Worm (Caenorhabditis elegans) whole organism, L4 larva: Measurements from ENCODE around the gene srlf-11.
A peak's percentile ranks its signal among the peaks of the same experiment; 100 is the strongest.

Source experiments
- D1046.2 ChIP-seq: fragments of 200-800 bp; sonication (Bioruptor generic); IDR thresholded peaks from 2 replicates; pipeline ENCODE4 v1.3.6; 2022; ENCODE audit warnings: missing genetic modification characterization, missing compliant biosample characterization
- F10B5.3 ChIP-seq: sonication (generic microtip); optimal IDR thresholded peaks from 2 replicates; lab custom pipeline; 2016; ENCODE audit warnings: mild to moderate bottlenecking, missing genetic modification characterization, missing compliant biosample characterization
- F49E8.2 ChIP-seq: sonication (generic microtip); optimal IDR thresholded peaks from 2 replicates; lab custom pipeline; 2016; ENCODE audit warnings: missing compliant biosample characterization, mild to moderate bottlenecking, missing genetic modification characterization, borderline replicate concordance
- T20F7.1 ChIP-seq: fragments of 200-800 bp; sonication (Bioruptor generic); optimal IDR thresholded peaks from 2 replicates; lab custom pipeline; 2018; ENCODE audit warnings: mild to moderate bottlenecking, missing genetic modification characterization, missing compliant biosample characterization
- T26A8.4 ChIP-seq: fragments of 200-800 bp; sonication (Bioruptor generic); IDR thresholded peaks from 2 replicates; pipeline ENCODE4 v1.3.6; 2022; ENCODE audit warnings: missing genetic modification characterization, missing compliant biosample characterization
- Y105C5A.15 ChIP-seq: fragments of 200-800 bp; sonication (Bioruptor generic); IDR thresholded peaks from 2 replicates; pipeline ENCODE4 v1.3.6; 2022; ENCODE audit warnings: missing genetic modification characterization, missing compliant biosample characterization
- Y5F2A.4 ChIP-seq: fragments of 200-800 bp; sonication (Bioruptor generic); optimal IDR thresholded peaks from 2 replicates; lab custom pipeline; 2018; ENCODE audit warnings: mild to moderate bottlenecking, missing genetic modification characterization, missing compliant biosample characterization
- aha-1 ChIP-seq: fragments of 150-350 bp; peaks from one replicate; lab custom pipeline; 2014; ENCODE audit warnings: missing biosample characterization, missing genetic modification characterization
- arid-1 ChIP-seq: fragments of 200-800 bp; sonication (Bioruptor generic); conservative IDR thresholded peaks from 2 replicates; pipeline ENCODE4 v1.3.6; 2022; ENCODE audit warnings: missing genetic modification reagents, missing genetic modification characterization, missing compliant biosample characterization
- attf-4 ChIP-seq: sonication (generic microtip); optimal IDR thresholded peaks from 3 replicates; lab custom pipeline; 2017; ENCODE audit warnings: missing biosample characterization, missing genetic modification characterization
- ceh-62 ChIP-seq: sonication (generic microtip); optimal IDR thresholded peaks from 2 replicates; lab custom pipeline; 2017; ENCODE audit warnings: missing biosample characterization, missing genetic modification characterization
- ctbp-1 ChIP-seq: fragments of 200-800 bp; sonication (Bioruptor generic); IDR thresholded peaks from 2 replicates; pipeline ENCODE4 v1.3.6; 2022; ENCODE audit warnings: missing genetic modification reagents, missing genetic modification characterization, missing compliant biosample characterization
- daf-12 ChIP-seq: fragments of 150-350 bp; optimal IDR thresholded peaks from 2 replicates; lab custom pipeline; 2014; ENCODE audit warnings: missing biosample characterization, missing genetic modification reagents, missing genetic modification characterization
- daf-8 ChIP-seq: fragments of 200-800 bp; sonication (Bioruptor generic); IDR thresholded peaks from 2 replicates; pipeline ENCODE4 v1.3.6; 2022; ENCODE audit warnings: missing genetic modification characterization, missing compliant biosample characterization
- dmd-6 ChIP-seq: fragments of 200-800 bp; sonication (Bioruptor generic); IDR thresholded peaks from 2 replicates; pipeline ENCODE4 v1.3.6; 2022; ENCODE audit warnings: missing genetic modification reagents, missing genetic modification characterization, missing compliant biosample characterization
- dmd-8 ChIP-seq: fragments of 200-800 bp; sonication (Bioruptor generic); IDR thresholded peaks from 2 replicates; pipeline ENCODE4 v1.3.6; 2022; ENCODE audit warnings: missing genetic modification characterization, missing compliant biosample characterization
- dmd-9 ChIP-seq: fragments of 200-800 bp; sonication (Bioruptor generic); IDR thresholded peaks from 2 replicates; pipeline ENCODE4 v1.3.6; 2022; ENCODE audit warnings: missing genetic modification reagents, missing genetic modification characterization, missing compliant biosample characterization
- fos-1 ChIP-seq: fragments of 150-350 bp; optimal IDR thresholded peaks from 2 replicates; lab custom pipeline; 2014; ENCODE audit warnings: missing biosample characterization, missing genetic modification characterization
- hif-1 ChIP-seq, 2 experiments: sonication (generic microtip); optimal IDR thresholded peaks; 2 replicates each; lab custom pipeline; 2016 to 2017; ENCODE audit warnings: missing compliant biosample characterization in 2 of 2, missing genetic modification characterization in 2 of 2, missing genetic modification reagents in 2 of 2, missing genotype in 2 of 2, mild to moderate bottlenecking in 1 of 2
- hlh-11 ChIP-seq: fragments of 200-800 bp; sonication (Bioruptor generic); optimal IDR thresholded peaks from 2 replicates; lab custom pipeline; 2018; ENCODE audit warnings: mild to moderate bottlenecking, missing genetic modification characterization, missing compliant biosample characterization
- lin-1 ChIP-seq: fragments of 200-800 bp; sonication (Bioruptor generic); IDR thresholded peaks from 2 replicates; pipeline ENCODE4 v1.3.6; 2022; ENCODE audit warnings: missing genetic modification reagents, missing genetic modification characterization, missing compliant biosample characterization
- lin-13 ChIP-seq: fragments of 150-350 bp; optimal IDR thresholded peaks from 2 replicates; lab custom pipeline; 2014; ENCODE audit warnings: missing biosample characterization, missing genetic modification reagents, missing genetic modification characterization
- lin-29 ChIP-seq: fragments of 200-800 bp; sonication (Bioruptor generic); IDR thresholded peaks from 2 replicates; pipeline ENCODE4 v1.3.6; 2022; ENCODE audit warnings: missing genetic modification reagents, missing genetic modification characterization, missing compliant biosample characterization
- lin-38 ChIP-seq: fragments of 200-800 bp; sonication (Bioruptor generic); IDR thresholded peaks from 2 replicates; pipeline ENCODE4 v1.3.6; 2022; ENCODE audit warnings: missing genetic modification reagents, missing genetic modification characterization, missing compliant biosample characterization
- lsy-2 ChIP-seq, 2 experiments: fragments of 150-350 bp in 1 of 2; sonication (generic microtip) in 1 of 2; optimal IDR thresholded peaks; 2 replicates each; lab custom pipeline; 2014 to 2017; ENCODE audit warnings: missing biosample characterization in 2 of 2, missing genetic modification characterization in 2 of 2
- madf-5 ChIP-seq, 2 experiments: fragments of 200-800 bp; sonication (Bioruptor generic); IDR thresholded peaks; 2 replicates each; pipeline ENCODE4 v1.3.6; 2022; ENCODE audit warnings: missing compliant biosample characterization in 2 of 2, missing genetic modification characterization in 2 of 2
- mdl-1 ChIP-seq, 2 experiments: fragments of 150-350 bp in 1 of 2; sonication (generic microtip) in 1 of 2; optimal IDR thresholded peaks; 2 replicates each; lab custom pipeline; 2014 to 2017; ENCODE audit warnings: missing biosample characterization in 2 of 2, missing genetic modification characterization in 2 of 2
- mdt-29 ChIP-seq: fragments of 200-800 bp; sonication (Bioruptor generic); IDR thresholded peaks from 2 replicates; pipeline ENCODE4 v1.3.6; 2022; ENCODE audit warnings: missing genetic modification reagents, missing genetic modification characterization, missing compliant biosample characterization
- mep-1 ChIP-seq: fragments of 150-350 bp; sonication (generic microtip); optimal IDR thresholded peaks from 3 replicates; lab custom pipeline; 2014; ENCODE audit warnings: missing biosample characterization, missing genetic modification characterization
- mxl-2 ChIP-seq: fragments of 200-800 bp; sonication (Bioruptor generic); conservative IDR thresholded peaks from 2 replicates; pipeline ENCODE4 v1.3.6; 2022; ENCODE audit warnings: missing genetic modification reagents, missing genetic modification characterization, missing compliant biosample characterization
- nhr-10 ChIP-seq: fragments of 150-350 bp; optimal IDR thresholded peaks from 2 replicates; lab custom pipeline; 2014; ENCODE audit warnings: missing biosample characterization, missing genetic modification characterization
- nhr-111 ChIP-seq: fragments of 200-800 bp; sonication (Bioruptor generic); optimal IDR thresholded peaks from 2 replicates; lab custom pipeline; 2018; ENCODE audit warnings: mild to moderate bottlenecking, missing genetic modification characterization, missing compliant biosample characterization
- nhr-25 ChIP-seq: sonication (generic microtip); optimal IDR thresholded peaks from 2 replicates; lab custom pipeline; 2017; ENCODE audit warnings: missing genetic modification characterization, mild to moderate bottlenecking, missing compliant biosample characterization, antibody characterized with exemption, moderate library complexity, borderline replicate concordance; ENCODE audit not compliant: insufficient read depth
- nhr-42 ChIP-seq: fragments of 200-800 bp; sonication (Bioruptor generic); IDR thresholded peaks from 2 replicates; pipeline ENCODE4 v1.3.6; 2022; ENCODE audit warnings: missing genetic modification characterization, missing compliant biosample characterization
- nhr-48 ChIP-seq: sonication (generic microtip); optimal IDR thresholded peaks from 2 replicates; lab custom pipeline; 2016; ENCODE audit warnings: mild to moderate bottlenecking, missing genetic modification characterization, missing compliant biosample characterization
- nhr-6 ChIP-seq: fragments of 150-350 bp; optimal IDR thresholded peaks from 2 replicates; lab custom pipeline; 2014; ENCODE audit warnings: missing biosample characterization, missing genetic modification characterization
- nhr-77 ChIP-seq: fragments of 150-350 bp; optimal IDR thresholded peaks from 2 replicates; lab custom pipeline; 2014; ENCODE audit warnings: missing biosample characterization, missing genetic modification characterization
- sdz-12 ChIP-seq: fragments of 200-800 bp; sonication (Bioruptor generic); optimal IDR thresholded peaks from 2 replicates; lab custom pipeline; 2018; ENCODE audit warnings: mild to moderate bottlenecking, missing genetic modification characterization, missing compliant biosample characterization
- set-16 ChIP-seq: fragments of 200-800 bp; sonication (Bioruptor generic); IDR thresholded peaks from 2 replicates; pipeline ENCODE4 v1.3.6; 2022; ENCODE audit warnings: missing genetic modification reagents, missing genetic modification characterization, missing compliant biosample characterization
- skn-1 ChIP-seq: fragments of 150-350 bp; optimal IDR thresholded peaks from 2 replicates; lab custom pipeline; 2014; ENCODE audit warnings: missing biosample characterization, missing genetic modification characterization
- spr-3 ChIP-seq: fragments of 200-800 bp; sonication (Bioruptor generic); optimal IDR thresholded peaks from 2 replicates; lab custom pipeline; 2018; ENCODE audit warnings: mild to moderate bottlenecking, missing genetic modification characterization, missing compliant biosample characterization
- tra-1 ChIP-seq: fragments of 200-800 bp; sonication (Bioruptor generic); IDR thresholded peaks from 2 replicates; pipeline ENCODE4 v1.3.6; 2022; ENCODE audit warnings: missing genetic modification reagents, missing genetic modification characterization, missing compliant biosample characterization
- unc-62 ChIP-seq, 3 experiments: fragments of 150-350 bp in 1 of 3; sonication (generic microtip); optimal IDR thresholded peaks in 2 of 3; peaks in 1 of 3; 1 replicate in 1 of 3; 2 replicates in 2 of 3; lab custom pipeline; 2014 to 2017; ENCODE audit warnings: missing biosample characterization in 3 of 3, missing genetic modification characterization in 3 of 3, missing genetic modification reagents in 3 of 3, missing genotype in 1 of 3
- vab-7 ChIP-seq: fragments of 200-800 bp; sonication (Bioruptor generic); IDR thresholded peaks from 2 replicates; pipeline ENCODE4 v1.3.6; 2022; ENCODE audit warnings: missing genetic modification reagents, missing genetic modification characterization, missing compliant biosample characterization
- zfp-2 ChIP-seq: sonication (generic microtip); optimal IDR thresholded peaks from 2 replicates; lab custom pipeline; 2016; ENCODE audit warnings: mild to moderate bottlenecking, missing genetic modification characterization, missing compliant biosample characterization
- zfp-3 ChIP-seq: fragments of 200-800 bp; sonication (Bioruptor generic); conservative IDR thresholded peaks from 2 replicates; pipeline ENCODE4 v1.3.6; 2022; ENCODE audit warnings: missing genetic modification reagents, missing genetic modification characterization, missing compliant biosample characterization

The srlf-11 gene

DNA sequence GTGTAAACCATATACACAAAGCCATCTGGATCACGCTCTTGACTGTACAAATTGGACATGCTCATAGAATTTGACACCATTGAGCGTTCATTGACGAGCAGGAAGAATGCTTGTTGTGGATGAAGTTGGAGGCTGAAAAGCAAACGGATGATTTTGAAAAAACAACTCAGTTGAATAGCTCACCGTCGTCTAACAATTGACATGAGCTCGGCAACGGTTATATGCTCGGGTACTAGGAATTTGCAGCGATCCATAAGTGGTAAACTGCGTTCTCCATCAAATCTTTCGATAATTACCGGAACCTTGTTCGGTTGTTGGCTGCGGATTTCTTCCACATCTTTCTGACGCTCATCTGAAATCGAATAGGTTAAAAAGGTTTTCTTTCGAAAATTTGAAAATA lies 49.0 kb upstream of the srlf-11 start:
- peak in 1 of 2 experiments; percentile 42 for TF ChIP-seq unc-62 (GFP tag; optimal IDR thresholded peaks at IDR 0.05 in 1 of 2; lab: Kevin White, UChicago)
- no peak for TF ChIP-seq unc-62 (tag; optimal IDR thresholded peaks at IDR 0.05; lab: Kevin White, UChicago)
- TF ChIP-seq dmd-9 (GFP tag; lab: Robert Waterston, UW): no peak

DNA sequence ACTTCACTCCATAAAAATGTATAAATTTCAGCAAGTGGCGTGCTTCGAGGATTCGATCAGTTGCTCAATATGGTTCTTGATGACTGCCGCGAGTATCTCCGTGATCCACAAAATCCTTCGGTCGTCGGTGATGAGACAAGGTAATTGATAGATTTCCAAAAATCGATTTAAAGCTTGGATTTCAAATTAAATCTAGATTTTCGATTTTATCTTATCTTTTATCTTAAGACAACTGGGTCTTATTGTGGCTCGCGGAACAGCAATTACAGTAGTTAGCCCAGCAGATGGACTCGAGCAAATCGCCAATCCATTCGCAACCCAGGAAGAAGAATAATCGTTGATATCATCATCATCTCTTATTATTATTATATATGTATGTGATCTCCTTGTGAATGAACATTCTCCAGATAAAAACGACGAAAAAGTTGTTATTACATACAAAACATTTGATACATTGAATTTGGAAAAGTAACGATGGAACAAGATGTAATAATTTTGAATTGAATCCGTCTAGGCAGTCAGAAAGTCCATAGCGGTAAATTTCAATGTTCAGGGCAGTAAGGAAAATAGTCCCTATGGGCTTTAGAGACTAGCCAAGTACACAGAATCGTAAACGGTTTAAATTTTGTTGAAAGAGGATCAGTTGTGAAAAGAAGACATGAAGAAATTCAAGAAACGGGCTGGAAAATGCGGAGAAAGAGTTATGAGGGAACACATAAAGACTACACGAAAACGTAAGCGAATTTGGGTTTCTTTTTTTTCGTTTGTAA lies 48.1 kb upstream of the srlf-11 start:
- TF ChIP-seq ceh-62 (no peak), nhr-111 (GFP tag; lab: Kevin White, UChicago) (peak; percentile 6), attf-4 (no peak), lsy-2 (tag; optimal IDR thresholded peaks at IDR 0.05; lab: Kevin White, UChicago) (peak; percentile 2 to 66), sdz-12 (GFP tag; lab: Kevin White, UChicago) (peak; percentile 78), mdt-29 (peak; percentile 51), Y105C5A.15 (GFP tag; lab: Robert Waterston, UW) (no peak), mep-1 (peak; percentile 60), vab-7 (GFP tag; lab: Robert Waterston, UW) (peak; percentile 18; the same call in 1 of the 2 replicates), zfp-2 (tag; lab: Kevin White, UChicago) (no peak), hlh-11 (peak; percentile 54), nhr-10 (no peak), nhr-42 (no peak), nhr-6 (no peak), hif-1 (tag; optimal IDR thresholded peaks at IDR 0.05; lab: Kevin White, UChicago) (peak in 1 of 2 experiments; percentile 23), fos-1 (tag; lab: Kevin White, UChicago) (no peak), T26A8.4 (peak; percentile 75), nhr-77 (tag; lab: Kevin White, UChicago) (peak; percentile 70), lin-13 (GFP tag; lab: Kevin White, UChicago) (no peak), aha-1 (tag; lab: Kevin White, UChicago) (peak; percentile 56), spr-3 (GFP tag; lab: Kevin White, UChicago) (peak; percentile 61), zfp-3 (GFP tag; lab: Robert Waterston, UW) (peak; percentile 84), arid-1 (peak; percentile 44; the same call in 1 of the 2 replicates), nhr-25 (tag; lab: Kevin White, UChicago) (no peak), mdl-1 (tag; optimal IDR thresholded peaks at IDR 0.05; lab: Kevin White, UChicago) (no peak), daf-12 (tag; lab: Kevin White, UChicago) (no peak), lin-29 (GFP tag; lab: Robert Waterston, UW) (no peak), skn-1 (no peak), D1046.2 (GFP tag; lab: Robert Waterston, UW) (no peak), F10B5.3 (peak; percentile 32), daf-8 (no peak), lin-38 (GFP tag; lab: Robert Waterston, UW) (peak; percentile 58), dmd-8 (no peak), nhr-48 (peak; percentile 49), set-16 (GFP tag; lab: Robert Waterston, UW) (no peak), F49E8.2 (tag; lab: Kevin White, UChicago) (no peak), T20F7.1 (GFP tag; lab: Kevin White, UChicago) (peak; percentile 63), ctbp-1 (GFP tag; lab: Robert Waterston, UW) (peak; percentile 58; the same call in 1 of the 2 replicates), tra-1 (GFP tag; lab: Robert Waterston, UW) (peak; percentile 62), lin-1 (GFP tag; lab: Robert Waterston, UW) (peak; percentile 7; the same call in 1 of the 2 replicates), mxl-2 (no peak), dmd-6 (0 out of 2 replicates have a peak, but pooled peaks have one; percentile 8), madf-5 (GFP tag; IDR thresholded peaks at IDR 0.05; lab: Robert Waterston, UW) (no peak), Y5F2A.4 (GFP tag; lab: Kevin White, UChicago) (no peak)
